Worm (Caenorhabditis elegans): ENCODE measurements around the gene T28C6.8.
"Not testable (repeated sequence)": the region's sequence is repeated elsewhere in the genome, so short reads cannot be mapped to it uniquely, and the experiment has no call there.

DNA sequence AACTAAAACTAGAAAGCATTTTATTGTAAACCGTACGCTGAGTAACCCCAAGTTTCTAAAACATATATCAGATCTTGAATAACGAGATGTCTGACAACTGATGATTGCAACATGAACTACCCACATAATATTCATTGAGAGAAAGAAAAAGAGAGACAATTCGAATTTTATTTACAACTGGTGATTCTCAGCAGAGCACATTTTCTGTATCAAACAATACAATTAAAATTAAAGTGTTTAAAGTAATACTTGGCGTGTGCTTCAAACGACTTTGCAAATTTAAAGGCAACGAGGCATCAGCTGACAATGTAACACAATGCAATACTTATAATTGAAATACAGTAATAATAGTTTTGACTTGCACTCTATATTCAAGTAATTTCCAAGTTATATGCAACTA is 42.5 kb downstream of the T28C6.8 start, which contains the start of gene C33D9.10:
- TF ChIP-seq ZK546.5 (tag; optimal IDR thresholded peaks at IDR 0.05); ceh-16 (tag; optimal IDR thresholded peaks at IDR 0.05); fkh-2 (tag; optimal IDR thresholded peaks at IDR 0.05); sea-2 (GFP tag; optimal IDR thresholded peaks at IDR 0.05); pha-4 (tag; optimal IDR thresholded peaks at IDR 0.05); elt-1 (tag; optimal IDR thresholded peaks at IDR 0.05); egl-27 (tag; optimal IDR thresholded peaks at IDR 0.05); nhr-76 (tag; optimal IDR thresholded peaks at IDR 0.05); hmg-11 (tag; optimal IDR thresholded peaks at IDR 0.05); lin-39 (tag; optimal IDR thresholded peaks at IDR 0.05); zag-1 (tag; optimal IDR thresholded peaks at IDR 0.05): not testable (repeated sequence)
